Worm (Caenorhabditis elegans) whole organism, mixed stage, embryonic: ENCODE data around the gene ZK945.6.

Experiments
- M03D4.4 ChIP-seq: sonication (generic microtip); optimal IDR thresholded peaks from 2 replicates; lab custom pipeline; 2017; ENCODE audit warnings: mild to moderate bottlenecking, missing genetic modification characterization, missing compliant biosample characterization
- bed-3 ChIP-seq: fragments of 200-800 bp; sonication (Bioruptor generic); optimal IDR thresholded peaks from 3 replicates; lab custom pipeline; 2018; ENCODE audit warnings: mild to moderate bottlenecking, missing genetic modification characterization, moderate library complexity, missing compliant biosample characterization
- blmp-1 ChIP-seq: fragments of 150-350 bp; optimal IDR thresholded peaks from 2 replicates; lab custom pipeline; 2014; ENCODE audit warnings: missing biosample characterization, missing genetic modification characterization
- ceh-39 ChIP-seq: fragments of 150-350 bp; optimal IDR thresholded peaks from 2 replicates; lab custom pipeline; 2014; ENCODE audit warnings: missing biosample characterization, missing genetic modification characterization
- ceh-43 ChIP-seq: fragments of 200-800 bp; sonication (Bioruptor generic); optimal IDR thresholded peaks from 2 replicates; lab custom pipeline; 2018; ENCODE audit warnings: mild to moderate bottlenecking, missing genetic modification characterization, moderate library complexity, missing compliant biosample characterization
- ceh-83 ChIP-seq: fragments of 200-800 bp; sonication (Bioruptor generic); optimal IDR thresholded peaks from 2 replicates; lab custom pipeline; 2018; ENCODE audit warnings: mild to moderate bottlenecking, missing genetic modification characterization, missing compliant biosample characterization
- drap-1 ChIP-seq: fragments of 200-800 bp; sonication (Bioruptor generic); optimal IDR thresholded peaks from 3 replicates; lab custom pipeline; 2018; ENCODE audit warnings: mild to moderate bottlenecking, missing genetic modification characterization, missing compliant biosample characterization
- elt-1 ChIP-seq: sonication (generic microtip); optimal IDR thresholded peaks from 2 replicates; lab custom pipeline; 2017; ENCODE audit warnings: missing genetic modification characterization, mild to moderate bottlenecking, missing compliant biosample characterization, antibody characterized with exemption, moderate library complexity, borderline replicate concordance; ENCODE audit not compliant: insufficient read depth
- elt-3 ChIP-seq: fragments of 150-350 bp; optimal IDR thresholded peaks from 2 replicates; lab custom pipeline; 2014; ENCODE audit warnings: missing biosample characterization, missing genetic modification characterization
- flh-1 ChIP-seq: fragments of 200-800 bp; sonication (Bioruptor generic); optimal IDR thresholded peaks from 2 replicates; lab custom pipeline; 2018; ENCODE audit warnings: mild to moderate bottlenecking, missing genetic modification characterization, moderate library complexity, missing compliant biosample characterization
- hlh-1 ChIP-seq: fragments of 150-350 bp; optimal IDR thresholded peaks from 2 replicates; lab custom pipeline; 2014; ENCODE audit warnings: missing biosample characterization, missing genetic modification reagents, missing genetic modification characterization
- lin-32 ChIP-seq: fragments of 200-800 bp; sonication (Bioruptor generic); optimal IDR thresholded peaks from 2 replicates; lab custom pipeline; 2018; ENCODE audit warnings: mild to moderate bottlenecking, missing genetic modification characterization, missing compliant biosample characterization
- lsy-2 ChIP-seq: fragments of 150-350 bp; optimal IDR thresholded peaks from 2 replicates; lab custom pipeline; 2014; ENCODE audit warnings: missing biosample characterization, missing genetic modification characterization
- mab-5 ChIP-seq: fragments of 150-350 bp; optimal IDR thresholded peaks from 2 replicates; lab custom pipeline; 2014; ENCODE audit warnings: missing biosample characterization, missing genetic modification characterization
- mep-1 ChIP-seq: fragments of 150-350 bp; optimal IDR thresholded peaks from 2 replicates; lab custom pipeline; 2017; ENCODE audit warnings: missing biosample characterization, missing genetic modification reagents, missing genetic modification characterization, inconsistent platforms
- nhr-2 ChIP-seq: fragments of 150-350 bp; optimal IDR thresholded peaks from 2 replicates; lab custom pipeline; 2014; ENCODE audit warnings: missing biosample characterization, missing genetic modification characterization
- nhr-237 ChIP-seq: fragments of 150-350 bp; optimal IDR thresholded peaks from 2 replicates; lab custom pipeline; 2014; ENCODE audit warnings: missing biosample characterization, missing genetic modification characterization
- nhr-28 ChIP-seq: fragments of 150-350 bp; optimal IDR thresholded peaks from 2 replicates; lab custom pipeline; 2014; ENCODE audit warnings: missing biosample characterization, missing genetic modification characterization
- nhr-76 ChIP-seq: sonication (generic microtip); optimal IDR thresholded peaks from 2 replicates; lab custom pipeline; 2017; ENCODE audit warnings: missing biosample characterization, missing genetic modification characterization
- pha-4 ChIP-seq: fragments of 150-350 bp; optimal IDR thresholded peaks from 2 replicates; lab custom pipeline; 2018; ENCODE audit warnings: missing biosample characterization, missing genetic modification reagents, missing genetic modification characterization
- sem-2 ChIP-seq: fragments of 200-800 bp; sonication (Bioruptor generic); optimal IDR thresholded peaks from 2 replicates; lab custom pipeline; 2018; ENCODE audit warnings: mild to moderate bottlenecking, missing genetic modification characterization, missing compliant biosample characterization
- snpc-4 ChIP-seq: fragments of 150-350 bp; optimal IDR thresholded peaks from 2 replicates; lab custom pipeline; 2014; ENCODE audit warnings: missing biosample characterization, missing genetic modification characterization
- sptf-1 ChIP-seq: sonication (generic microtip); optimal IDR thresholded peaks from 2 replicates; lab custom pipeline; 2017; ENCODE audit warnings: mild to moderate bottlenecking, missing genetic modification characterization, moderate library complexity, missing compliant biosample characterization
- unc-120 ChIP-seq: sonication (generic microtip); optimal IDR thresholded peaks from 2 replicates; lab custom pipeline; 2017; ENCODE audit warnings: missing genetic modification characterization, missing compliant biosample characterization; ENCODE audit not compliant: poor library complexity, severe bottlenecking
- unc-39 ChIP-seq: fragments of 150-350 bp; optimal IDR thresholded peaks from 2 replicates; lab custom pipeline; 2014; ENCODE audit warnings: missing biosample characterization, missing genetic modification characterization
- unc-62 ChIP-seq: fragments of 150-350 bp; optimal IDR thresholded peaks from 2 replicates; lab custom pipeline; 2014; ENCODE audit warnings: missing biosample characterization, missing genetic modification reagents, missing genetic modification characterization
- zip-8 ChIP-seq: fragments of 150-350 bp; optimal IDR thresholded peaks from 2 replicates; lab custom pipeline; 2014; ENCODE audit warnings: missing biosample characterization, missing genetic modification characterization
- ztf-11 ChIP-seq: fragments of 150-350 bp; optimal IDR thresholded peaks from 2 replicates; lab custom pipeline; 2014; ENCODE audit warnings: missing biosample characterization, missing genetic modification characterization

The ZK945.6 gene

DNA sequence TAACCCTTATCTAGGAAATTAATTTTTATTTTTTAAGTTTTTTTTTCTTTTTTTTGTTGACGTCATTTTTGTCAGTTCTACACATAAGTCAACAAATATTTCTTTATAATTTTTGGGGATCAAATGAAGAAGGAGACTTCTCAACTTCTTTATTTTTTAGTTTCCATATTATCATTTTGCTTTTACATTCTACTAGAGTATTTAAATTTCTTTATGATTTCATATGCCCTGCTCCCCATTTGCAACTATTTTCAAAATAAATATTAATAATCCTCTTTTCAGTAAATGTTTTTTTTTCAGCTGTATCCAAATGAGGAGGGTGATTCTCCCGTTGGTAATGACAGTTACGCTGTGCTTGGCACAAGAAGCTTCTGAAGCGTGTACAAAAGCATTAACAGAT lies 30.6 kb upstream of the ZK945.6 start, which contains the start of gene phg-1:
Gene phg-1 (plus strand): TSS at position 301 of the 400 bp plus-strand sequence.
- TF ChIP-seq drap-1 (GFP tag; lab: Kevin White, UChicago): no peak
- no peak for TF ChIP-seq unc-62 (GFP tag; lab: Kevin White, UChicago)
- no peak for TF ChIP-seq bed-3 (GFP tag; lab: Kevin White, UChicago)
- TF ChIP-seq unc-120 (tag; lab: Kevin White, UChicago): no peak
- no peak for TF ChIP-seq hlh-1 (tag; lab: Kevin White, UChicago)
- no peak for TF ChIP-seq unc-39 (tag; lab: Kevin White, UChicago)
- no peak for TF ChIP-seq pha-4
- no peak for TF ChIP-seq ztf-11 (tag; lab: Kevin White, UChicago)

DNA sequence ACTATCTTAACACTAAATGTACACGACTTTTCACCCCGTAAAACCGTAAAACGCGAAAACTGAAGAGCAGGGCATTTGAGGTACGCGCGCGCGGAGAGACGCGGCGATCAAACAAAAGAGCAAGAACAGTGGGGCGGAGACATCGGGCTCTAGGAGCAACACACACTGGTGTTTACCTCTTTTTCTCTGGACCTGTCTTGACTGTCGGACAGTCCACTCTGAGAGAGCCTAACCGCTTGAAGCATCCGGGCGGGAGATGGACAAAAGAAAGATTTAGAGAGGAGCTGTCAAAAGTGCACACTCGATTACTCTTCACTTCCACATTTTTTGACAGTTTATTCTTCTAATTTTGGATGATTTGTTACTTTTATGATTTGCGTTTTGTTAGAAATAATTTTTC lies 30.0 kb upstream of the ZK945.6 start:
- TF ChIP-seq M03D4.4 (tag; lab: Kevin White, UChicago): no peak
- TF ChIP-seq mep-1: no peak
- no peak for TF ChIP-seq zip-8 (tag; lab: Kevin White, UChicago)
- no peak for TF ChIP-seq ceh-39 (tag; lab: Kevin White, UChicago)
- no peak for TF ChIP-seq nhr-28 (tag; lab: Kevin White, UChicago)
- no peak for TF ChIP-seq mab-5
- peak; percentile 11 for TF ChIP-seq nhr-237 (tag; lab: Kevin White, UChicago)
- no peak for TF ChIP-seq blmp-1
- no peak for TF ChIP-seq nhr-76 (tag; lab: Kevin White, UChicago)
- no peak for TF ChIP-seq drap-1 (GFP tag; lab: Kevin White, UChicago)
- peak; percentile 69 for TF ChIP-seq pha-4
- TF ChIP-seq snpc-4 (tag; lab: Kevin White, UChicago): no peak

DNA sequence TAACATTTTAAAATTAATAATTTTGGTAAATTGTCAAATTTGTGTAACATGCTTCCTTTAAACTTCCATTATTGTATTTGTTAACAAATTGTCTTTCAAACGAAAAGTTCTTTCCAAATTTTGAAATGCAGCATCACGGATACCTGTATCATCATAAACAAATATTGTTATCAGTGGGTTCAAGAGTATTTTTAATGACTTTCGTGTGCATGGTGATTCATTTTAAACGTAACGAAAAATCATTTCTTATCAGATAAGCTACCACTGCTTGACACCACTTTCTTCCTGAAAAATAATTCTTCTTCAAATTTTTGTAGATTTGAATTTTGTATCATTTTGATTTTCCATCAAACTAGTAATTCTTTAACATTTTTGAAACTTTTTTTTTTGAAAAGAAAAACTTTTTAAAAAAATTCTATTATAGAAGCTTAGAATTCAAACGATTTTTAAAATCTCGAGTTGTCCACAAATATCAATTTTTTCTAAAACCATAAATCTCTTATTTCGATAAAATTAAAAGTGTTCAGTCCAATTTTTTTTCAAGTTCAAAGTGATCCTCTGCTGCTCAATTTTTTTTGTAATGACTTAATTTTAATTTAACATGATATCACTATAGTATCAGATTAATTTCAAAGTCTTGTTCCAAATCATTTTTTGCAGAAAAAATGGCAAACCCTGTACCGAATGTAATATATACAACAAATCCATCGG lies 27.7 kb upstream of the ZK945.6 start, which contains the start of gene F27E5.9:
Gene F27E5.9 (plus strand): TSS at position 661 of the 711 bp plus-strand sequence.
- no peak for TF ChIP-seq snpc-4 (tag; lab: Kevin White, UChicago)
- TF ChIP-seq, all 35 proteins: peak for 0

DNA sequence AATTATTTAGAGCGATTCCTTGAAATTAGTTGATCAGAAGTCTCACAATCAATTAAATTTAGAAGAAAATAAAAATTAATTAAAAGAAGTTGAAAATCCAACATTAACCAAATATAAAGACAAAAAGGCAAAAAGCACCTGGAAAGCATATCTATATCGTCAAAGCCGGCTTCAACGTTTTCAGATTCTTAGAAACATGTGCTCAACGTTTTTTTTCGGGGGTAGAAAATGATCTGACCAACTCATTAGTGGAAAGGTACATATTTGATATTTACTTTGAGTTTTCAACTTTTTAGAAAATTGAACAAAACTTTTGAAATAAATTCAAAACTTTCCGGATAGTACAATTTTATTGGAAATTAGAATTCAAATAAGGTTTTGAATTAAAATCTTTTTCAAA lies 26.0 kb upstream of the ZK945.6 start:
- TF ChIP-seq unc-120 (tag; lab: Kevin White, UChicago) (no peak), sptf-1 (no peak), sem-2 (GFP tag; lab: Kevin White, UChicago) (no peak), lin-32 (GFP tag; lab: Kevin White, UChicago) (no peak), ceh-39 (tag; lab: Kevin White, UChicago) (no peak), mep-1 (no peak), ztf-11 (tag; lab: Kevin White, UChicago) (no peak), unc-62 (GFP tag; lab: Kevin White, UChicago) (no peak), ceh-43 (GFP tag; lab: Kevin White, UChicago) (no peak), lsy-2 (no peak)

DNA sequence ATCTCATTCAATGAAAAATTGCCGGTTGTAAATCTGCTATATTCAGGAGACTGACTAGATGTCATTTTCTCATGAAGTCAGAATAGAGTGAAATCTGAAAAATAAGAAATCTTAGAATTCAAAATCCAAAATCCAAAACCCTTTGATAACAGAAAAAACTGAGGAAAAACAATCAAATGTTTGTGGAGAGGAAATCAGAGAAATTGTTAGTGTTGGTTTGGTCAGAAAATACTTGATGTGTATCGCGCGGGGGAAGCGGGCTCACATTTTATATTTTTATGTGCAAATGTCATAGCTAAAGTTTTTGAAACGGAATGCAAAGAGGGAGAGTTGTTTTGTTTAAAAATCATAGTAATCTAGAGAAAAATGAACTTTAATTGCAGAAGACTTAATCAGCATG lies 25.0 kb upstream of the ZK945.6 start, which contains the start of gene F27E5.5:
Gene F27E5.5 (minus strand): TSS at position 101 of the 400 bp plus-strand sequence.
- TF ChIP-seq nhr-28 (tag; lab: Kevin White, UChicago) (no peak), flh-1 (GFP tag; lab: Kevin White, UChicago) (no peak), unc-39 (tag; lab: Kevin White, UChicago) (no peak)

DNA sequence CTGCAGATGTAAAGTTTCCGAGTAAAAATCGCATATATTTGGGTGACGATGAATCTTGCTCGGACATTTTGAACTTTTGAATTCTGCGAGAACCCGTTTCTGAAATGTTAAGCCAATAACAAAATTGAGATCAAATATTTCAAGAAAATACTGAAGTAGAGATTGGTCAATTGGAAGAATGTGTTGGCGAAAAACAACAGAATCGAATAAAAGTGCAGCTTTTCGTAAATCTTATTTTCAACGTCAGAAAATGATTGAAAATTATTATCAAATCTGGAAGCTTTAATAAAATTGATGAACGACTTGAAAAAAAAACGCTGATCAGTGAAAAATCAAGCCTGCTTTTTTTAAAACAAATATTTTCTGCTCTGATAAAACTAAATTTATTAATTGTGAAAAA lies 20.6 kb upstream of the ZK945.6 start, which contains the start of gene F27E5.8:
Gene F27E5.8 (minus strand): TSS at position 101 of the 400 bp plus-strand sequence.
- TF ChIP-seq zip-8 (tag; lab: Kevin White, UChicago): no peak
- TF ChIP-seq mab-5: no peak
- TF ChIP-seq pha-4: no peak
- TF ChIP-seq elt-3 (tag; lab: Kevin White, UChicago): no peak
- no peak for TF ChIP-seq nhr-28 (tag; lab: Kevin White, UChicago)
- no peak for TF ChIP-seq unc-120 (tag; lab: Kevin White, UChicago)
- no peak for TF ChIP-seq bed-3 (GFP tag; lab: Kevin White, UChicago)
- no peak for TF ChIP-seq ceh-83 (GFP tag; lab: Kevin White, UChicago)
- TF ChIP-seq flh-1 (GFP tag; lab: Kevin White, UChicago): no peak
- TF ChIP-seq unc-62 (GFP tag; lab: Kevin White, UChicago): no peak
- no peak for TF ChIP-seq mep-1
- TF ChIP-seq nhr-2: no peak
- TF ChIP-seq elt-1: no peak
